Worm (Caenorhabditis elegans): ENCODE data around the gene egl-5.

- TF ChIP-seq pbrm-1 (GFP tag; IDR thresholded peaks at IDR 0.05): no peak
- no peak for TF ChIP-seq atf-7 (tag; optimal IDR thresholded peaks at IDR 0.05)
These were observed 1.6 kb downstream of the egl-5 start for ce11 chrIII:7815571-7816348.

Measured in whole organism, young adult.